Worm (Caenorhabditis elegans): ENCODE measurements around the gene ced-2.

DNA sequence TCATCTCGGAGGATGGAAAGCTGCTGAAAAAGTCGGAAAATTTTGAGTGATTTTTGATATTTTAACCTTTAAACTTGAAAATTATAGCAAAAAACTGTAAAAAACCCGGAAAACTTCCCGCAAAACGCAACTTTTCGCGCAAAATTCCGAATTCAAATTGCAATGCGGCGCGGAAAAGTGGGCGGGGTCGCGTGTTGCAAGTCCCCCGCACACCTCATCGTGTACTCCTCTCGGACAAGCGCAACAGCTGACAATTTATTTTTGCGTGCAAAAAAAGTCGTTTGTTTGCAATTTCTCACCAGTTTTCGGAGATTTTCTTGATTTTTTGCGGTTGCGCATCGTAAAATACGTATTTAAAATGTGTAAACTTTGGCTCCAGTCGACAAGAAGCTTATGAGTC, 1.3 kb upstream of the ced-2 start, which contains the start of gene npp-8:
- TF ChIP-seq flt-1 (GFP tag; IDR thresholded peaks at IDR 0.05) (peak; percentile 62), scrt-1 (GFP tag; IDR thresholded peaks at IDR 0.05) (peak; percentile 81), pes-1 (GFP tag; IDR thresholded peaks at IDR 0.05) (peak; percentile 84), aly-1 (tag; optimal IDR thresholded peaks at IDR 0.05) (peak; percentile 8), sea-1 (GFP tag; conservative IDR thresholded peaks at IDR 0.05) (peak; percentile 84), ama-1 (optimal IDR thresholded peaks at IDR 0.05) (no peak), hmg-4 (GFP tag; optimal IDR thresholded peaks at IDR 0.05) (peak; percentile 82), ceh-36 (tag; optimal IDR thresholded peaks at IDR 0.05) (peak; percentile 85), tbx-11 (GFP tag; IDR thresholded peaks at IDR 0.05) (peak; percentile 73; the same call in 1 of the 2 replicates)
